Comparison of ENCODE assay signal across 3 fruit fly cellular contexts in the genomic region with DNA sequence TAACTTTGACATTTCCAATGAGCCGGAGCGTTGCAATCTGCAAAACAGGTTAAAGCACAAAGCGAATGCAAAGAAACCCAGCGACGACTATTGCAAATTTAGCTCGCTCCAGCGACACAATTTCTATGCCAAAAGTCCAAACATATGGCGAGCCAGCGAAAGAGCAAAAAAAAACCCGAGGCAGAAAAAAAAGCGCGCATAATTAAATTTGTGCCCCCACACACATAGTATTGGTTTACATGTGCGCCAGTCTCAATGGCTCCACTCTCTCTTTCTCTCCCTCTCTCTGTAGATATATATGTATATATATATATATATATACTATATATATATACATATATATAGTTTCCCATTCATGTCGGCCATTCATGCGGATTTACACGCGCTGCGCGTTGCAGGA.
A peak's percentile ranks its signal among the peaks of the same experiment; 100 is the strongest.
TF ChIP-seq lines count a peak whose summit lies in the region.

No protein-coding gene starts in this region.

- no peak for TF ChIP-seq CTCF in whole organism, embryonic (GFP tag; optimal IDR thresholded peaks at IDR 0.05; lab: Kevin White, UChicago)

TF ChIP-seq in whole organism, embryonic, 481 proteins besides CTCF, POLR2A, EP300 and RAD21:
- TF ChIP-seq lola (GFP tag; optimal IDR thresholded peaks at IDR 0.05; lab: Kevin White, UChicago) (no peak), sqz (GFP tag; optimal IDR thresholded peaks at IDR 0.05; lab: Kevin White, UChicago) (peak; percentile 66), CG17186 (GFP tag; optimal IDR thresholded peaks at IDR 0.05; lab: Kevin White, UChicago) (no peak), Trl (optimal IDR thresholded peaks at IDR 0.05; lab: Kevin White, UChicago) (peak; percentile 18 to 50), Trl (GFP tag; optimal IDR thresholded peaks at IDR 0.05; lab: Kevin White, UChicago) (no peak), ewg (GFP tag; optimal IDR thresholded peaks at IDR 0.05; lab: Kevin White, UChicago) (peak; percentile 38), p53 (GFP tag; optimal IDR thresholded peaks at IDR 0.05; lab: Kevin White, UChicago) (no peak), ken (GFP tag; IDR thresholded peaks at IDR 0.05; lab: Robert Waterston, UW) (no peak), wek (GFP tag; optimal IDR thresholded peaks at IDR 0.05; lab: Kevin White, UChicago) (no peak), CG32772 (GFP tag; IDR thresholded peaks at IDR 0.05; lab: Robert Waterston, UW) (0 out of 2 replicates have a peak, but pooled peaks have one; percentile 23)

TF ChIP-seq in whole organism, prepupa, 60 proteins besides CTCF, POLR2A, EP300 and RAD21:
- TF ChIP-seq Ets21C (GFP tag; optimal IDR thresholded peaks at IDR 0.05; lab: Kevin White, UChicago) (no peak), eg (GFP tag; IDR thresholded peaks at IDR 0.05; lab: Robert Waterston, UW) (peak; percentile 41; the same call in 1 of the 3 replicates), CG6276 (GFP tag; optimal IDR thresholded peaks at IDR 0.05; lab: Kevin White, UChicago) (peak; percentile 42), CG8119 (GFP tag; IDR thresholded peaks at IDR 0.05; lab: Robert Waterston, UW) (peak; percentile 64; the same call in 2 of the 3 replicates), CG8319 (GFP tag; optimal IDR thresholded peaks at IDR 0.05; lab: Kevin White, UChicago) (no peak), CG6808 (GFP tag; optimal IDR thresholded peaks at IDR 0.05; lab: Kevin White, UChicago) (no peak), Eip78C (GFP tag; lab: Kevin White, UChicago) (peak; percentile 63)

TF ChIP-seq in whole organism, pupa, 21 proteins besides CTCF, POLR2A, EP300 and RAD21:
- TF ChIP-seq CG14655 (GFP tag; optimal IDR thresholded peaks at IDR 0.05; lab: Kevin White, UChicago) = peak; percentile 1
- 0 out of 2 replicates have a peak, but pooled peaks have one; percentile 8 for TF ChIP-seq CG12605 (GFP tag; IDR thresholded peaks at IDR 0.05; lab: Robert Waterston, UW)
- no peak for TF ChIP-seq Ets98B (GFP tag; IDR thresholded peaks at IDR 0.05; lab: Robert Waterston, UW)
- TF ChIP-seq CG8159 (tag; optimal IDR thresholded peaks at IDR 0.05; lab: Kevin White, UChicago) = no peak
- TF ChIP-seq CG4496 (GFP tag; IDR thresholded peaks at IDR 0.05; lab: Robert Waterston, UW) = no peak
- no peak for TF ChIP-seq CG9948 (tag; optimal IDR thresholded peaks at IDR 0.05; lab: Kevin White, UChicago)
